Worm (Caenorhabditis elegans) whole organism, L4 larva: ENCODE results near the gene Y42H9B.3.

Experiments used
- F26F4.8 ChIP-seq: fragments of 200-800 bp; sonication (Bioruptor generic); conservative IDR thresholded peaks from 2 replicates; pipeline ENCODE4 v1.3.6; 2022; ENCODE audit warnings: missing genetic modification characterization, missing compliant biosample characterization
- F44E2.7 ChIP-seq: fragments of 200-800 bp; sonication (Bioruptor generic); IDR thresholded peaks from 2 replicates; pipeline ENCODE4 v2.1.2; 2022; ENCODE audit warnings: missing genetic modification characterization, missing compliant biosample characterization
- T26A8.4 ChIP-seq: fragments of 200-800 bp; sonication (Bioruptor generic); IDR thresholded peaks from 2 replicates; pipeline ENCODE4 v1.3.6; 2022; ENCODE audit warnings: missing genetic modification characterization, missing compliant biosample characterization
- Y5F2A.4 ChIP-seq: fragments of 200-800 bp; sonication (Bioruptor generic); optimal IDR thresholded peaks from 2 replicates; lab custom pipeline; 2018; ENCODE audit warnings: mild to moderate bottlenecking, missing genetic modification characterization, missing compliant biosample characterization
- ZK337.2 ChIP-seq: fragments of 200-800 bp; sonication (Bioruptor generic); IDR thresholded peaks from 2 replicates; pipeline ENCODE4 v1.3.6; 2022; ENCODE audit warnings: missing genetic modification reagents, missing genetic modification characterization, missing compliant biosample characterization
- aha-1 ChIP-seq: fragments of 150-350 bp; peaks from one replicate; lab custom pipeline; 2014; ENCODE audit warnings: missing biosample characterization, missing genetic modification characterization
- ceh-28 ChIP-seq: fragments of 150-350 bp; optimal IDR thresholded peaks from 2 replicates; lab custom pipeline; 2014; ENCODE audit warnings: missing biosample characterization, missing genetic modification reagents, missing genetic modification characterization
- ceh-44 ChIP-seq: fragments of 200-800 bp; sonication (Bioruptor generic); IDR thresholded peaks from 2 replicates; pipeline ENCODE4 v1.3.6; 2022; ENCODE audit warnings: missing genetic modification reagents, missing genetic modification characterization, missing compliant biosample characterization
- ceh-62 ChIP-seq: sonication (generic microtip); optimal IDR thresholded peaks from 2 replicates; lab custom pipeline; 2017; ENCODE audit warnings: missing biosample characterization, missing genetic modification characterization
- daf-12 ChIP-seq: fragments of 150-350 bp; optimal IDR thresholded peaks from 2 replicates; lab custom pipeline; 2014; ENCODE audit warnings: missing biosample characterization, missing genetic modification reagents, missing genetic modification characterization
- dmd-6 ChIP-seq: fragments of 200-800 bp; sonication (Bioruptor generic); IDR thresholded peaks from 2 replicates; pipeline ENCODE4 v1.3.6; 2022; ENCODE audit warnings: missing genetic modification reagents, missing genetic modification characterization, missing compliant biosample characterization
- dmd-8 ChIP-seq: fragments of 200-800 bp; sonication (Bioruptor generic); IDR thresholded peaks from 2 replicates; pipeline ENCODE4 v1.3.6; 2022; ENCODE audit warnings: missing genetic modification characterization, missing compliant biosample characterization
- dmd-9 ChIP-seq: fragments of 200-800 bp; sonication (Bioruptor generic); IDR thresholded peaks from 2 replicates; pipeline ENCODE4 v1.3.6; 2022; ENCODE audit warnings: missing genetic modification reagents, missing genetic modification characterization, missing compliant biosample characterization
- duxl-1 ChIP-seq: sonication (generic microtip); optimal IDR thresholded peaks from 2 replicates; lab custom pipeline; 2016; ENCODE audit warnings: mild to moderate bottlenecking, missing genetic modification characterization, moderate library complexity, missing compliant biosample characterization; ENCODE audit not compliant: poor library complexity
- dve-1 ChIP-seq: sonication (generic microtip); optimal IDR thresholded peaks from 2 replicates; lab custom pipeline; 2017; ENCODE audit warnings: antibody characterized with exemption, mild to moderate bottlenecking, missing genetic modification characterization, missing compliant biosample characterization; ENCODE audit not compliant: insufficient read depth
- egl-27 ChIP-seq: sonication (generic microtip); optimal IDR thresholded peaks from 3 replicates; lab custom pipeline; 2017; ENCODE audit warnings: missing biosample characterization, missing genetic modification reagents, missing genetic modification characterization
- fos-1 ChIP-seq: fragments of 150-350 bp; optimal IDR thresholded peaks from 2 replicates; lab custom pipeline; 2014; ENCODE audit warnings: missing biosample characterization, missing genetic modification characterization
- hif-1 ChIP-seq, 2 experiments: sonication (generic microtip); optimal IDR thresholded peaks; 2 replicates each; lab custom pipeline; 2016 to 2017; ENCODE audit warnings: missing compliant biosample characterization in 2 of 2, missing genetic modification characterization in 2 of 2, missing genetic modification reagents in 2 of 2, missing genotype in 2 of 2, mild to moderate bottlenecking in 1 of 2
- hlh-11 ChIP-seq: fragments of 200-800 bp; sonication (Bioruptor generic); optimal IDR thresholded peaks from 2 replicates; lab custom pipeline; 2018; ENCODE audit warnings: mild to moderate bottlenecking, missing genetic modification characterization, missing compliant biosample characterization
- lin-1 ChIP-seq: fragments of 200-800 bp; sonication (Bioruptor generic); IDR thresholded peaks from 2 replicates; pipeline ENCODE4 v1.3.6; 2022; ENCODE audit warnings: missing genetic modification reagents, missing genetic modification characterization, missing compliant biosample characterization
- lin-13 ChIP-seq: fragments of 150-350 bp; optimal IDR thresholded peaks from 2 replicates; lab custom pipeline; 2014; ENCODE audit warnings: missing biosample characterization, missing genetic modification reagents, missing genetic modification characterization
- lin-15B ChIP-seq: fragments of 150-350 bp; sonication (generic microtip); optimal IDR thresholded peaks from 3 replicates; lab custom pipeline; 2014; ENCODE audit warnings: missing biosample characterization, missing genetic modification characterization
- lin-29 ChIP-seq: fragments of 200-800 bp; sonication (Bioruptor generic); IDR thresholded peaks from 2 replicates; pipeline ENCODE4 v1.3.6; 2022; ENCODE audit warnings: missing genetic modification reagents, missing genetic modification characterization, missing compliant biosample characterization
- madf-5 ChIP-seq, 2 experiments: fragments of 200-800 bp; sonication (Bioruptor generic); IDR thresholded peaks; 2 replicates each; pipeline ENCODE4 v1.3.6; 2022; ENCODE audit warnings: missing compliant biosample characterization in 2 of 2, missing genetic modification characterization in 2 of 2
- mdl-1 ChIP-seq, 2 experiments: fragments of 150-350 bp in 1 of 2; sonication (generic microtip) in 1 of 2; optimal IDR thresholded peaks; 2 replicates each; lab custom pipeline; 2014 to 2017; ENCODE audit warnings: missing biosample characterization in 2 of 2, missing genetic modification characterization in 2 of 2
- mdt-29 ChIP-seq: fragments of 200-800 bp; sonication (Bioruptor generic); IDR thresholded peaks from 2 replicates; pipeline ENCODE4 v1.3.6; 2022; ENCODE audit warnings: missing genetic modification reagents, missing genetic modification characterization, missing compliant biosample characterization
- mxl-2 ChIP-seq: fragments of 200-800 bp; sonication (Bioruptor generic); conservative IDR thresholded peaks from 2 replicates; pipeline ENCODE4 v1.3.6; 2022; ENCODE audit warnings: missing genetic modification reagents, missing genetic modification characterization, missing compliant biosample characterization
- mxl-3 ChIP-seq: fragments of 200-800 bp; sonication (Bioruptor generic); optimal IDR thresholded peaks from 2 replicates; lab custom pipeline; 2018; ENCODE audit warnings: mild to moderate bottlenecking, missing genetic modification characterization, missing compliant biosample characterization
- nhr-10 ChIP-seq: fragments of 150-350 bp; optimal IDR thresholded peaks from 2 replicates; lab custom pipeline; 2014; ENCODE audit warnings: missing biosample characterization, missing genetic modification characterization
- nhr-25 ChIP-seq: sonication (generic microtip); optimal IDR thresholded peaks from 2 replicates; lab custom pipeline; 2017; ENCODE audit warnings: missing genetic modification characterization, mild to moderate bottlenecking, missing compliant biosample characterization, antibody characterized with exemption, moderate library complexity, borderline replicate concordance; ENCODE audit not compliant: insufficient read depth
- nhr-28 ChIP-seq: fragments of 150-350 bp; optimal IDR thresholded peaks from 2 replicates; lab custom pipeline; 2014; ENCODE audit warnings: missing biosample characterization, missing genetic modification characterization
- nhr-41 ChIP-seq: fragments of 200-800 bp; sonication (Bioruptor generic); IDR thresholded peaks from 2 replicates; pipeline ENCODE4 v1.3.6; 2022; ENCODE audit warnings: missing genetic modification reagents, missing genetic modification characterization, missing compliant biosample characterization
- nhr-42 ChIP-seq: fragments of 200-800 bp; sonication (Bioruptor generic); IDR thresholded peaks from 2 replicates; pipeline ENCODE4 v1.3.6; 2022; ENCODE audit warnings: missing genetic modification characterization, missing compliant biosample characterization
- nhr-48 ChIP-seq: sonication (generic microtip); optimal IDR thresholded peaks from 2 replicates; lab custom pipeline; 2016; ENCODE audit warnings: mild to moderate bottlenecking, missing genetic modification characterization, missing compliant biosample characterization
- nhr-76 ChIP-seq: fragments of 150-350 bp; optimal IDR thresholded peaks from 2 replicates; lab custom pipeline; 2014; ENCODE audit warnings: missing biosample characterization, missing genetic modification characterization
- skn-1 ChIP-seq: fragments of 150-350 bp; optimal IDR thresholded peaks from 2 replicates; lab custom pipeline; 2014; ENCODE audit warnings: missing biosample characterization, missing genetic modification characterization
- spr-3 ChIP-seq: fragments of 200-800 bp; sonication (Bioruptor generic); optimal IDR thresholded peaks from 2 replicates; lab custom pipeline; 2018; ENCODE audit warnings: mild to moderate bottlenecking, missing genetic modification characterization, missing compliant biosample characterization
- unc-130 ChIP-seq: sonication (generic microtip); optimal IDR thresholded peaks from 2 replicates; lab custom pipeline; 2016; ENCODE audit warnings: missing genetic modification reagents, missing genetic modification characterization, missing compliant biosample characterization
- unc-39 ChIP-seq: sonication (generic microtip); optimal IDR thresholded peaks from 2 replicates; lab custom pipeline; 2017; ENCODE audit warnings: missing biosample characterization, missing genetic modification characterization
- unc-62 ChIP-seq, 3 experiments: fragments of 150-350 bp in 1 of 3; sonication (generic microtip); optimal IDR thresholded peaks in 2 of 3; peaks in 1 of 3; 1 replicate in 1 of 3; 2 replicates in 2 of 3; lab custom pipeline; 2014 to 2017; ENCODE audit warnings: missing biosample characterization in 3 of 3, missing genetic modification characterization in 3 of 3, missing genetic modification reagents in 3 of 3, missing genotype in 1 of 3
- vab-7 ChIP-seq: fragments of 200-800 bp; sonication (Bioruptor generic); IDR thresholded peaks from 2 replicates; pipeline ENCODE4 v1.3.6; 2022; ENCODE audit warnings: missing genetic modification reagents, missing genetic modification characterization, missing compliant biosample characterization
- zag-1 ChIP-seq: fragments of 150-350 bp; optimal IDR thresholded peaks from 2 replicates; lab custom pipeline; 2014; ENCODE audit warnings: missing biosample characterization, missing genetic modification characterization
- zfp-2 ChIP-seq: sonication (generic microtip); optimal IDR thresholded peaks from 2 replicates; lab custom pipeline; 2016; ENCODE audit warnings: mild to moderate bottlenecking, missing genetic modification characterization, missing compliant biosample characterization
- zfp-3 ChIP-seq: fragments of 200-800 bp; sonication (Bioruptor generic); conservative IDR thresholded peaks from 2 replicates; pipeline ENCODE4 v1.3.6; 2022; ENCODE audit warnings: missing genetic modification reagents, missing genetic modification characterization, missing compliant biosample characterization
- zip-11 ChIP-seq: fragments of 200-800 bp; sonication (Bioruptor generic); IDR thresholded peaks from 2 replicates; pipeline ENCODE4 v1.3.6; 2022; ENCODE audit warnings: missing genetic modification characterization, missing compliant biosample characterization

Gene Y42H9B.3

ce11 chrIV:8044574-8044973 is 32.3 kb upstream of the Y42H9B.3 start, which contains the start of gene nhr-258:
Gene nhr-258 (plus strand): TSS chrIV:8044938.
- TF ChIP-seq fos-1 (tag; lab: Kevin White, UChicago) (no peak), aha-1 (tag; lab: Kevin White, UChicago) (peak; percentile 30), zag-1 (no peak), nhr-28 (peak; percentile 25), dmd-6 (GFP tag; lab: Robert Waterston, UW) (peak; percentile 32; the same call in 1 of the 2 replicates)

ce11 chrIV:8043722-8044121 is 31.5 kb upstream of the Y42H9B.3 start:
- TF ChIP-seq hlh-11, result peak; percentile 17
- TF ChIP-seq nhr-42, result no peak
- TF ChIP-seq unc-130 (GFP tag; lab: Kevin White, UChicago), result no peak
- peak; percentile 54 for TF ChIP-seq nhr-28
- TF ChIP-seq nhr-10 (tag; lab: Kevin White, UChicago), result no peak
- no peak for TF ChIP-seq lin-1 (GFP tag; lab: Robert Waterston, UW)
- TF ChIP-seq unc-39 (tag; lab: Kevin White, UChicago), result no peak
- no peak for TF ChIP-seq dve-1 (tag; lab: Kevin White, UChicago)
- TF ChIP-seq spr-3 (GFP tag; lab: Kevin White, UChicago), result no peak
- TF ChIP-seq skn-1 (tag; lab: Kevin White, UChicago), result no peak
- TF ChIP-seq nhr-25 (tag; lab: Kevin White, UChicago), result peak; percentile 19
- TF ChIP-seq nhr-76 (tag; lab: Kevin White, UChicago), result peak; percentile 0
- no peak for TF ChIP-seq dmd-8 (GFP tag; lab: Robert Waterston, UW)
- TF ChIP-seq mxl-3, result no peak
- no peak for TF ChIP-seq mdt-29 (GFP tag; lab: Robert Waterston, UW)
- no peak for TF ChIP-seq zfp-2
- peak in 1 of 2 experiments; percentile 40 for TF ChIP-seq mdl-1 (tag; optimal IDR thresholded peaks at IDR 0.05; lab: Kevin White, UChicago)
- no peak for TF ChIP-seq F26F4.8 (GFP tag; lab: Robert Waterston, UW)
- no peak for TF ChIP-seq madf-5 (GFP tag; IDR thresholded peaks at IDR 0.05; lab: Robert Waterston, UW)
- TF ChIP-seq nhr-48 (tag; lab: Kevin White, UChicago), result peak; percentile 62
- TF ChIP-seq F44E2.7 (GFP tag; lab: Robert Waterston, UW), result no peak
- no peak for TF ChIP-seq zip-11 (GFP tag; lab: Robert Waterston, UW)
- TF ChIP-seq dmd-9 (GFP tag; lab: Robert Waterston, UW), result no peak
- TF ChIP-seq ceh-62 (tag; lab: Kevin White, UChicago), result no peak
- no peak for TF ChIP-seq T26A8.4 (GFP tag; lab: Robert Waterston, UW)

ce11 chrIV:8042897-8043296 is 30.7 kb upstream of the Y42H9B.3 start:
- TF ChIP-seq mxl-3 (peak; percentile 20), hlh-11 (no peak), mdl-1 (tag; optimal IDR thresholded peaks at IDR 0.05; lab: Kevin White, UChicago) (peak in 1 of 2 experiments; percentile 37), nhr-28 (peak; percentile 40), nhr-25 (tag; lab: Kevin White, UChicago) (peak; percentile 19), hif-1 (tag; optimal IDR thresholded peaks at IDR 0.05; lab: Kevin White, UChicago) (no peak)

- TF ChIP-seq egl-27 (tag; lab: Kevin White, UChicago) (no peak), fos-1 (tag; lab: Kevin White, UChicago) (no peak), daf-12 (tag; lab: Kevin White, UChicago) (no peak), lin-29 (GFP tag; lab: Robert Waterston, UW) (no peak), ZK337.2 (GFP tag; lab: Robert Waterston, UW) (no peak), lin-13 (GFP tag; lab: Kevin White, UChicago) (no peak), nhr-25 (tag; lab: Kevin White, UChicago) (peak; percentile 38), mxl-3 (peak; percentile 54), nhr-41 (GFP tag; lab: Robert Waterston, UW) (no peak), ceh-44 (GFP tag; lab: Robert Waterston, UW) (no peak), mxl-2 (GFP tag; lab: Robert Waterston, UW) (no peak), mdl-1 (tag; optimal IDR thresholded peaks at IDR 0.05; lab: Kevin White, UChicago) (peak in 1 of 2 experiments; percentile 66), Y5F2A.4 (no peak), lin-15B (no peak), vab-7 (GFP tag; lab: Robert Waterston, UW) (no peak), unc-62 (GFP tag; optimal IDR thresholded peaks at IDR 0.05 in 1 of 2; lab: Kevin White, UChicago) (peak in 1 of 2 experiments; percentile 97), unc-62 (tag; optimal IDR thresholded peaks at IDR 0.05; lab: Kevin White, UChicago) (no peak), aha-1 (tag; lab: Kevin White, UChicago) (no peak), dmd-6 (GFP tag; lab: Robert Waterston, UW) (peak; percentile 38; the same call in 1 of the 2 replicates), ceh-28 (tag; lab: Kevin White, UChicago) (no peak), duxl-1 (tag; lab: Kevin White, UChicago) (no peak), zfp-3 (GFP tag; lab: Robert Waterston, UW) (no peak)
Observed at ce11 chrIV:8042005-8042404, 29.8 kb upstream of the Y42H9B.3 start.
